Fruit fly (Drosophila melanogaster) whole organism: ENCODE results near the gene CG31251.

Source experiments
- CG8478 ChIP-seq: fragments of >200 bp; optimal IDR thresholded peaks from 2 replicates; lab custom pipeline; 2018; ENCODE audit warnings: inconsistent platforms
- Dll ChIP-seq: fragments of >200 bp; optimal IDR thresholded peaks from 2 replicates; lab custom pipeline; 2017
- EcR ChIP-seq, 2 experiments: fragments of >200 bp; optimal IDR thresholded peaks; 2 replicates each; lab custom pipeline; 2017; ENCODE audit warnings: missing biosample characterization in 2 of 2, missing genetic modification characterization in 2 of 2, missing genetic modification reagents in 2 of 2
- pan ChIP-seq: fragments of >200 bp; optimal IDR thresholded peaks from 2 replicates; lab custom pipeline; 2017
- psq ChIP-seq: fragments of >200 bp; optimal IDR thresholded peaks from 2 replicates; lab custom pipeline; 2017
- usp ChIP-seq: fragments of >200 bp; optimal IDR thresholded peaks from 2 replicates; lab custom pipeline; 2017; ENCODE audit warnings: missing biosample characterization, missing genetic modification characterization, mixed read lengths

Gene CG31251

DNA sequence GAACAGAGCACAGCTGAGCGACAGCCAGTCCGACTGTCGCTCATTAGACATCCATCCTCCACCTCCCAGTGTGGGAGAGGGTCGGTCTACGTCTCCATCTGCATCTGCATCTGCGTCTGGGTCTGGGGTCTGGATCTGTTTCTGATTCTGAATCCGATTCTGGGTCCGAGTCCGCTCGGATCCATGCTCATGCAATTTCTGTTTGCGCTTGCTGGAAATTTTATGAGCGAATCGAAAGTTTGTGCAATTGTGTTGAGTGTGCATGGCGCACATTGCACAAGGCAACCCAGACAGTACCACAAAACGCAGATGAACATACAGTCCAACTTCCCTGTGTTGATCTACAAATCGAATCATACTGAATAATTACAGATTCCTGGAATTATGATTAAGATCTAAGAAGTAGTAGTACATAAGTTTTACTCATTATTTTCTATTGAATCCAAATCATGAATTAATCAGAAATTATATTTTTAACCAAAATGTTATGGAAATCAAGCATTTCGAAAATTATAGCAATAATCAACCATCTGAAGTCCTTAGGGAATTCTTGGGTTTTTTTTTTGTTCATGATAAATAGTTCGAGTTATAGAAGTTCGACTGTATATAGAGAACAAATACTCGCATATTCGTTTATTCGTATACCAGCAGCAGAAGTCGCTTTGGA is 18.4 kb upstream of the CG31251 start:
- TF ChIP-seq psq (lab: Kevin White, UChicago) (no peak), pan (no peak), CG8478 (no peak)

DNA sequence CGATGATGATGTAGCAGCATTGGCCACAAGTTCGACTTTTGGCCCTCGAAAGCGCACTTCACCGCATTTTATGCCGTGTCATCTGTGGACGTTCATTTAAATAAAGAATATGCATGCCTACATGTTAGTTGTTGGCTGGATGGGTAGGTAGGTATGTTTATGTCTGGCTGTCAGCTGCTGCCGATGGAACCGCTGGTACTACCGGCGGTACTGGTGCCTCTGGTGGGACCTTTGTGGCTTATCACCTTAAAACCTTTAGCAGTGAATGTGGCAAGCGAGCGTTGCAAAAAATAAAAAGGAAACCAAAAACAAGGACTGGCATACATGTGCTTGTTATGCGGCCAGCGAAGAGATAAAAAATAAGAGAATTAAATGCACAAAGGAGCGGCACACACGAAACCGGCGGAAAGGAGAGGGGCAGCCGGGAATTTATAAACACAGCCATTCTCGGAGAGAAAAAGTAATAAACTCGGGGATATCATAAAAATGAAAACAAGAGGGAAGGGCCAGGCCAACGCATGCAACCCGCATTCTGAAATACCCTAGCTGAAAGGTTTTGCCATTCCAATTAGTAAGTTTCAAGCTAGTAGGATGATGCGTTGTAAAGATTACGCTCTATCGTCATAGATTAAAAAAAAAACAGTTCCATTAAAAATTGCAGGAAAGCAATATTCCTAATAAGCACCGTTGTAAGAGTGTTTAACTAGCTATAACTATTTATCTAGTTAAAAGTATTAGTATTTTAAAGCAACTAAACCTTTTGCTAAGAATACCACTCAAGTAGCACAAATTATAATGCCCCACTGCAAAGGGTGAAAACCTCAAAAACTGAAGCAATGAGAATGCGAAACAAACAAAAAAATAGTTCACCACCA is 17.5 kb upstream of the CG31251 start:
- TF ChIP-seq pan (no peak), EcR (GFP tag; optimal IDR thresholded peaks at IDR 0.05; lab: Kevin White, UChicago) (no peak), CG8478 (no peak), Dll (no peak), usp (GFP tag; lab: Kevin White, UChicago) (no peak), psq (lab: Kevin White, UChicago) (no peak)

DNA sequence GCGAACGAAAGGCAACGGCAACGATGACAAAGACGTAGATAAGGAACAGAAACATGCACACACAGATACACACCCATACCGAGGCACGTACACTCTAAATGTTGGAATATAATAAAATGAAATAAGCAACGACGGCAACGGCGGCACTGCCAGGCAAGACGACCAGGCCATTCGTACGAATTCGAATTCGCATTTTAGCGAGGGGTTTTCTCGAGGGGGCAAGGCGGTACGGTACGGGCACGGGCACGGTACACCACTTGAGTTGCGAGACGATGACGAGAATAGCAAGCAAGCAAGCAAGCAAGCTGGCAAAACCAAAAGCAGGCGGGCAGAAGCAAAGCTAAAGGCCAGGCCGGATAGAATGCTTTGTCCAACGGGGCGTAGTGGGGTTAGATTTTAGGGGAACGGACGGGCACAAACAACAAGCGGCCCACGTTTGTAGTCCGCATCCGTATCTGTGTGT is 16.4 kb upstream of the CG31251 start:
- TF ChIP-seq usp (GFP tag; lab: Kevin White, UChicago) (no peak), Dll (no peak), pan (no peak), CG8478 (no peak), EcR (GFP tag; optimal IDR thresholded peaks at IDR 0.05; lab: Kevin White, UChicago) (no peak), psq (lab: Kevin White, UChicago) (no peak)

DNA sequence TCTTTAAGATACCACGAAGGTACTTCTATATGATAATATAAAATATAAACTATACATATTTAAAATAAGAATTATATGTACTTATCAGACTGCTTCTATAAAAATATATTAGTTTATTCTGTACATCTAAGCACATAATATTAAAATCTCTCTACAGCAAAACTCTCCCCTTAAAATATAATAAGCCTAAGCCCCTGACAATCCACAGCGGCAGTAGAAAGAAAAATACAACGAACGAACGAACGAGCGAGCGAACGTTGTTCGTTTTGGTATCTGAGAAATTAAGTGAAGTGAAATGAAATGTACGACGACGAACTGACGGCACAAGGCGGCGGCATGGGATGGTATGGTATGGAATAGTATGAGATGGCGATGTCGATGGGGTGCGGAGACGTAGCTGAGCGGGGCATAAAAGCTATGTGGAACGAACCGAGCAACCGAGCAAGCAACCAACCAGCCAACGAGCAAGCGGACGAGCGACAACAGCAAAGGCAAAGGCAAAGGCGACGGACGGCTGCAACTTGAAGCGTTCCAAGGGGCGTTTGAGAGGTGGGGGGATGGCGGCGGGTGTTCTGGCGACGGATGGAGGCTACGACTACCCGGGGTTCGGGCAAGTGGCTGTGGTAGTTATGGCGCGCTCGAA is 15.9 kb upstream of the CG31251 start:
- TF ChIP-seq Dll = no peak
- TF ChIP-seq CG8478 = no peak
- TF ChIP-seq psq (lab: Kevin White, UChicago) = no peak
- no peak for TF ChIP-seq usp (GFP tag; lab: Kevin White, UChicago)
- no peak for TF ChIP-seq EcR (GFP tag; optimal IDR thresholded peaks at IDR 0.05; lab: Kevin White, UChicago)
- TF ChIP-seq pan = no peak

DNA sequence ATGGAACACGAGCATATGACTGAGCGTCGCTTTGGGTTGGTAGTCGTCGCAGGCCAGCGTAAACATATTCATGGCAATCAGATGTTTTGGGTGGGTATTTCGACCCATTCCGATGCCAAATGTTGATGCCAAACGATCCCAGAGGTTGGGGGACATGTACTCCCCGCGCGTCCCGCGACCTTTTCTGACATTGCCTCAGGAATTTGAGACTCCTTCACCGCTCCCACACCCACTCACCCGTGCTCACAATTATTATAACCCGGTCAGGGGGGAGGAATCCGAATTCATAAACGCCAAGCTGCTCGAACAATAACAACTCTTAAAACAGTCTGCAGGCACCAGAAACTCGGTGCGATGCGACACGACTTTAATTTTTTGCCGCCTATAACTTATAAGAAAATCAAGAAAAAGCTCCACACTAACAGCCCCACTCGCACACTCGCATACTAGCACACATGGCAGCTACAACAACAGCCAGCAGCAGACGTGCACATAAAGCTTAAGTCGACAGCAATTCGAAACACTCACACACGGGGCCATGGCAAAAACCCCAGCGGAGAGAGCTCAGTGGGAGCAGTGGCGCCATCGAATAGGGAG is 15.3 kb upstream of the CG31251 start:
- TF ChIP-seq psq (lab: Kevin White, UChicago) (no peak), CG8478 (no peak), pan (no peak), Dll (no peak), EcR (GFP tag; optimal IDR thresholded peaks at IDR 0.05; lab: Kevin White, UChicago) (no peak), usp (GFP tag; lab: Kevin White, UChicago) (no peak)

DNA sequence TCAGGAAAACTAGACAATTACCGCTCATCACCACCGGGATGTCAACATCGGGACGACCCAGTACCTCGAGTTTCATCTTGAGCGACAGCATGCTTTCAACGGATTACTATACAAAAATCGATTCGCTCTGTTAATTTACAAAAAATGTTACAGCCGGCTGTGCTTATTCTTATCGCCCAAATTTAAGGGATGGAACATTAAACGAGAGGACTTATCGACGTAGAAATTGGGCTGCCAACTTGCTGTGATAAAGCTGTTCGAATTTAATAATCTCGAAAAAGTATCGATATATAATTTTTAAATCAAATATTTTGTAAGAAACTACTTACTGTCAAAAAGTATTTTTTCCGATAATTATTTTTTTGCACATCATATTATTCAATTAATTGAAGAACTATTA is 2.2 kb upstream of the CG31251 start, which contains the start of gene CG31249:
TSS of gene CG31249 (minus strand) at position 197 of the 400 bp plus-strand sequence.
- TF ChIP-seq CG8478 (no peak), usp (GFP tag; lab: Kevin White, UChicago) (no peak), Dll (no peak), psq (lab: Kevin White, UChicago) (no peak), pan (no peak), EcR (GFP tag; optimal IDR thresholded peaks at IDR 0.05; lab: Kevin White, UChicago) (no peak)

DNA sequence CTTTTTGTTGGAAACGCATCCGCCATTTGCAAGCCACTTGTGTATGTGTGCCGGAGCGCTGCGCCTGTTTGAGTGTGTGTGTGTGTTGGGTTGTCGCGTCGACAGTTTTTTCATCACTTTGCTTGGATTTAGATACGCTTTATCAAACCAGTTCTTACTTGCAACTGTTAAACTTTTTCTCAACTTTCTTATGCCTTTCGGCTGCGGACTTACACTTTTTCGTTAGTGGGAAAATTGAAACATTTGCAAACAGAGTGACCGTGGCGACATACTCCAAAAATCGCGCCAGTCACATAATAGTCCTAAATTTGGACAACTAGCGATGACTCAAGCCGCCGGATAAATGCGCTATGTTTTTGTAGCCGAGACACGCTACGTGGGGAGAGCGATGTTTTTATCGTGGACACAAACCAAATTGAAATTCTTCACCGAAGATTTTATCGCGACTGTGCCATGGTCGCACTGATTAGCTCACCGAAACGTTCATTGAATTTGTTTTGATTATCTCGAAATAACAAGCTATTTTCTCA is 2.4 kb downstream of the CG31251 start, which contains the start of the genes alt and CG7655:
TSS of gene alt (minus strand) at position 272 of the 530 bp plus-strand sequence.
TSS of gene CG7655 (plus strand) at position 426 of the 530 bp plus-strand sequence.
- no peak for TF ChIP-seq pan
- TF ChIP-seq usp (GFP tag; lab: Kevin White, UChicago) = no peak
- no peak for TF ChIP-seq psq (lab: Kevin White, UChicago)
- TF ChIP-seq EcR (GFP tag; optimal IDR thresholded peaks at IDR 0.05; lab: Kevin White, UChicago) = no peak
- TF ChIP-seq Dll = no peak
- TF ChIP-seq CG8478 = no peak

DNA sequence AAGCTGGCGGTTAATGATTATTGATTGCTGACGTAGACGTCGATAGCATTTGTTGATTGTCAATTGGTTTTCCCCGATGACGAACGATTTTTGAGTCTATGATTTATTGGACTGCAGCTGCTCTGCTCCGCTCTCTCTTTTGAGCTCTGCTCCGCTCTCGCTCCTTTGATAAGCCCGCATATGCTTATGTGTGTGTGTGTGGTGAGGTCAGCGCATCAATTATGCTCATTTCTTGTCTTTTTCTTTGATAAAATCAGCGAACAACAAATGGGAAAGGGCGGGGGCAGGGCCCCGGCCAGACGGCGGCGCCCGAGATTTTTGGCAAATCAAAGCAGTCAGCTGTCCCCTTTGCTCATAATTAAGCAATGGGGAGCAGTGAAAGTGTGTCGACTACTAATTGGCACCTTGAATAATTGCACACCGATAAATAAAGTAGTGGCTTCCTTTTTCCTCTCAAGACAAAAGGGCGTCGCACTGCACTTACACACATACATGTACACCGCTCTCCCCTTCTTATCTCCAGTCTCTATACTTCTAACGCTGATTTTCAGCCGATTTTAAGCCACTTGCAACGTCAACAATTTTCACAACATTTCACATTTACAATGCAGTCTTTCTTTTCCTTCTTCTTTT is 3.0 kb downstream of the CG31251 start:
- TF ChIP-seq usp (GFP tag; lab: Kevin White, UChicago) (no peak), psq (lab: Kevin White, UChicago) (no peak), Dll (no peak), EcR (GFP tag; optimal IDR thresholded peaks at IDR 0.05; lab: Kevin White, UChicago) (no peak), CG8478 (no peak), pan (no peak)

DNA sequence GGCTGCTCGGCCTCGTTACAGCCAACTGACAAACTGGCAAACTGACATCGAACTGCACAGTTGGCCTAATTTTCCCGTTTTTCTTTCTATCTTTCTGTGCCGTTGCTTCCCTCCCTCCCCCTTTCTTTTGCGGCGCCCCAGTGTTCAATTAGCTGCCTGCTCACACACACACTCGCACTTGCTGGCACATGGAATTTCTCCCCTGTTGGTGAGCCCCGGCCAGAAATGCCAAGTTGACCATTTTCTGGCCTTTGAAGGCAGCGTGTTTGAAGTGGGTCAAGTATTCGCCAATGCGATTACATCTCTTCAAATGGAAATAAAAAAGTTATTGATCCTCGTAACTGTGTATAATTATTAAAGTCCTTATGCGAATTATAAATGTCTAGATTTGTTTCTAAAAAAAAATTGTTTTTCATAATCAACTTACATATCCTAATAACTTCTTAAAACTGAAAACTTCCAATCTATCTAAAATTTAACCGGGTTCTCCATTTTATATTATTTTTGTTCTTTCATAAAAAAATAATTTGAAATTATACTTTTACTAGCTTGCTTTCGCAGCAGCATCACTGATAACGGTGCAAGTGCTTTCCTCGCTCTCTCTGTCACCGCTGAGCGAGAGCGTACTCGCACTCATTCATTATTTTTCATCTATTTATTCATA is 3.9 kb downstream of the CG31251 start:
- TF ChIP-seq psq (lab: Kevin White, UChicago) (no peak), pan (no peak), EcR (GFP tag; optimal IDR thresholded peaks at IDR 0.05; lab: Kevin White, UChicago) (no peak), usp (GFP tag; lab: Kevin White, UChicago) (no peak), CG8478 (no peak), Dll (no peak)

DNA sequence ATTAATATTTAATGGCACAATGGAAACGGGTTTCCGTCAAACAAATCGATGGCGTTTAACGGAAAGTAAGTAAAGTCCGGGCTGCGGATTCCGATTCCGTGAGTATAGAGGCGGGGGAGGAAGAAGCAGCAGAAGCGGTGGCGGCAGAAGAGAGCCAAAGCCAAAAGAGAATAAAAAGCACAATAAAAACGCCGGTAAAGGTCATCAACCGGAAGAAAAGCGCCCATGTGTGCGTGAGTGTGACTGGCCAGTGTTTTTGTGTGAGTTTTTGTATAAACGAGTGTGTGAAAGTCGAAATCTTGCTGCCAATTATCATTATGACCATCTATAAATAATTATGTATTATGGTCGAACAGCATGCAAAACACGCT is 4.5 kb downstream of the CG31251 start:
- TF ChIP-seq EcR (GFP tag; optimal IDR thresholded peaks at IDR 0.05; lab: Kevin White, UChicago) (peak; percentile 83 to 85), CG8478 (no peak), pan (no peak), psq (lab: Kevin White, UChicago) (no peak)
